Worm (Caenorhabditis elegans) whole organism, young adult: Measurements from ENCODE around the gene hecw-1.
A peak's percentile ranks its signal among the peaks of the same experiment; 100 is the strongest.

Experiments
- F33H1.4 ChIP-seq: fragments of 200-800 bp; sonication (Bioruptor generic); IDR thresholded peaks from 2 replicates; pipeline ENCODE4 v1.3.6; 2022; ENCODE audit warnings: missing genetic modification reagents, missing genetic modification characterization, missing compliant biosample characterization
- F49E8.2 ChIP-seq: sonication (generic microtip); optimal IDR thresholded peaks from 3 replicates; lab custom pipeline; 2017; ENCODE audit warnings: missing genetic modification characterization, mild to moderate bottlenecking, missing compliant biosample characterization, antibody characterized with exemption, moderate library complexity; ENCODE audit not compliant: insufficient read depth
- F57A8.1 ChIP-seq: fragments of 200-800 bp; sonication (Bioruptor generic); optimal IDR thresholded peaks from 2 replicates; lab custom pipeline; 2018; ENCODE audit warnings: mild to moderate bottlenecking, missing genetic modification characterization, moderate library complexity, missing compliant biosample characterization
- aptf-3 ChIP-seq: fragments of 200-800 bp; sonication (Bioruptor generic); IDR thresholded peaks from 2 replicates; pipeline ENCODE4 v1.3.6; 2022; ENCODE audit warnings: missing genetic modification characterization, missing compliant biosample characterization
- attf-5 ChIP-seq: fragments of 200-800 bp; sonication (Bioruptor generic); optimal IDR thresholded peaks from 2 replicates; lab custom pipeline; 2018; ENCODE audit warnings: mild to moderate bottlenecking, missing genetic modification characterization, missing compliant biosample characterization
- attf-6 ChIP-seq: fragments of 200-800 bp; sonication (Bioruptor generic); IDR thresholded peaks from 2 replicates; pipeline ENCODE4 v1.3.6; 2022; ENCODE audit warnings: missing genetic modification reagents, missing genetic modification characterization, missing compliant biosample characterization
- dox-1 ChIP-seq: fragments of 200-800 bp; sonication (Bioruptor generic); IDR thresholded peaks from 2 replicates; pipeline ENCODE4 v1.3.6; 2022; ENCODE audit warnings: missing genetic modification reagents, missing genetic modification characterization, missing compliant biosample characterization
- efl-1 ChIP-seq: fragments of 150-350 bp; optimal IDR thresholded peaks from 2 replicates; lab custom pipeline; 2014; ENCODE audit warnings: missing biosample characterization, missing genetic modification reagents, missing genetic modification characterization
- him-1 ChIP-seq: sonication (generic microtip); optimal IDR thresholded peaks from 2 replicates; lab custom pipeline; 2016; ENCODE audit warnings: missing genotype, missing genetic modification reagents, missing genetic modification characterization, missing compliant biosample characterization
- hmg-20 ChIP-seq: fragments of 200-800 bp; sonication (Bioruptor generic); IDR thresholded peaks from 2 replicates; pipeline ENCODE4 v1.3.6; 2022; ENCODE audit warnings: missing genetic modification reagents, missing genetic modification characterization, missing compliant biosample characterization
- hsf-1 ChIP-seq: fragments of 200-800 bp; sonication (Bioruptor generic); IDR thresholded peaks from 2 replicates; pipeline ENCODE4 v1.3.6; 2022; ENCODE audit warnings: missing genetic modification reagents, missing genetic modification characterization, missing compliant biosample characterization
- lin-26 ChIP-seq: fragments of 200-800 bp; sonication (Bioruptor generic); IDR thresholded peaks from 2 replicates; pipeline ENCODE4 v1.3.6; 2022; ENCODE audit warnings: missing genetic modification reagents, missing genetic modification characterization, missing compliant biosample characterization
- lin-40 ChIP-seq: sonication (generic microtip); optimal IDR thresholded peaks from 2 replicates; lab custom pipeline; 2016; ENCODE audit warnings: missing genetic modification characterization, mild to moderate bottlenecking, missing compliant biosample characterization, missing genotype, missing genetic modification reagents
- lin-54 ChIP-seq: fragments of 200-800 bp; sonication (Bioruptor generic); optimal IDR thresholded peaks from 2 replicates; lab custom pipeline; 2018; ENCODE audit warnings: mild to moderate bottlenecking, missing genetic modification characterization, missing compliant biosample characterization
- lsl-1 ChIP-seq: fragments of 200-800 bp; sonication (Bioruptor generic); optimal IDR thresholded peaks from 2 replicates; lab custom pipeline; 2018; ENCODE audit warnings: mild to moderate bottlenecking, missing genetic modification characterization, moderate library complexity, missing compliant biosample characterization
- madf-3 ChIP-seq: fragments of 200-800 bp; sonication (Bioruptor generic); IDR thresholded peaks from 2 replicates; pipeline ENCODE4 v1.3.6; 2022; ENCODE audit warnings: missing genetic modification reagents, missing genetic modification characterization, missing compliant biosample characterization
- madf-8 ChIP-seq: fragments of 200-800 bp; sonication (Bioruptor generic); conservative IDR thresholded peaks from 2 replicates; pipeline ENCODE4 v1.3.6; 2022; ENCODE audit warnings: missing genetic modification reagents, missing genetic modification characterization, missing compliant biosample characterization
- mcd-1 ChIP-seq: fragments of 200-800 bp; sonication (Bioruptor generic); IDR thresholded peaks from 2 replicates; pipeline ENCODE4 v1.3.6; 2022; ENCODE audit warnings: missing genetic modification reagents, missing genetic modification characterization, missing compliant biosample characterization
- mes-4 ChIP-seq: sonication (generic microtip); optimal IDR thresholded peaks from 2 replicates; lab custom pipeline; 2016; ENCODE audit warnings: missing genotype, missing genetic modification characterization, missing compliant biosample characterization
- nfya-1 ChIP-seq: sonication (generic microtip); optimal IDR thresholded peaks from 2 replicates; lab custom pipeline; 2017; ENCODE audit warnings: antibody characterized with exemption, missing compliant biosample characterization, missing genetic modification characterization, borderline replicate concordance; ENCODE audit not compliant: insufficient read depth
- nhr-179 ChIP-seq: sonication (generic microtip); optimal IDR thresholded peaks from 2 replicates; lab custom pipeline; 2016; ENCODE audit warnings: mild to moderate bottlenecking, missing genetic modification characterization, missing compliant biosample characterization
- rpc-1 ChIP-seq, 2 experiments: fragments of 150-350 bp in 1 of 2; sonication (generic microtip) in 1 of 2; optimal IDR thresholded peaks; 2 replicates each; lab custom pipeline; 2014 to 2018; ENCODE audit warnings: missing biosample characterization in 1 of 2, missing genetic modification characterization in 1 of 2, missing genetic modification reagents in 1 of 2, missing genotype in 1 of 2
- sdz-38 ChIP-seq: sonication (generic microtip); optimal IDR thresholded peaks from 2 replicates; lab custom pipeline; 2016; ENCODE audit warnings: missing genotype, missing genetic modification characterization, missing compliant biosample characterization
- snpc-1.3 ChIP-seq: sonication (generic microtip); optimal IDR thresholded peaks from 2 replicates; lab custom pipeline; 2017; ENCODE audit warnings: missing genetic modification characterization, mild to moderate bottlenecking, missing compliant biosample characterization, antibody characterized with exemption, moderate library complexity, missing genotype, missing genetic modification reagents; ENCODE audit not compliant: insufficient read depth
- xnd-1 ChIP-seq: sonication (generic microtip); optimal IDR thresholded peaks from 2 replicates; lab custom pipeline; 2016; ENCODE audit warnings: missing genotype, missing genetic modification reagents, missing genetic modification characterization, missing compliant biosample characterization
- zfh-2 ChIP-seq: fragments of 200-800 bp; sonication (Bioruptor generic); conservative IDR thresholded peaks from 2 replicates; pipeline ENCODE4 v1.3.6; 2022; ENCODE audit warnings: missing genetic modification reagents, missing genetic modification characterization, missing compliant biosample characterization
- ztf-6 ChIP-seq: fragments of 200-800 bp; sonication (Bioruptor generic); IDR thresholded peaks from 2 replicates; pipeline ENCODE4 v1.3.6; 2022; ENCODE audit warnings: missing genetic modification reagents, missing genetic modification characterization, missing compliant biosample characterization

hecw-1 gene

ce11 chrIII:3331767-3332166, 58.0 kb downstream of the hecw-1 start:
- TF ChIP-seq dox-1 (GFP tag; lab: Robert Waterston, UW) (no peak), F33H1.4 (GFP tag; lab: Robert Waterston, UW) (0 out of 2 replicates have a peak, but pooled peaks have one; percentile 6), F49E8.2 (tag; lab: Kevin White, UChicago) (peak; percentile 29), lin-40 (no peak), lsl-1 (GFP tag; lab: Kevin White, UChicago) (peak; percentile 35), snpc-1.3 (tag; lab: Kevin White, UChicago) (peak; percentile 13), hmg-20 (GFP tag; lab: Robert Waterston, UW) (no peak), efl-1 (GFP tag; lab: Kevin White, UChicago) (peak; percentile 27), hsf-1 (GFP tag; lab: Robert Waterston, UW) (0 out of 2 replicates have a peak, but pooled peaks have one; percentile 30), him-1 (peak; percentile 82), lin-54 (GFP tag; lab: Kevin White, UChicago) (peak; percentile 64), madf-3 (GFP tag; lab: Robert Waterston, UW) (0 out of 2 replicates have a peak, but pooled peaks have one; percentile 38), mcd-1 (GFP tag; lab: Robert Waterston, UW) (peak; percentile 77), ztf-6 (no peak), F57A8.1 (GFP tag; lab: Kevin White, UChicago) (no peak), mes-4 (tag; lab: Kevin White, UChicago) (no peak), rpc-1 (optimal IDR thresholded peaks at IDR 0.05; lab: Kevin White, UChicago) (no peak), rpc-1 (tag; optimal IDR thresholded peaks at IDR 0.05; lab: Kevin White, UChicago) (no peak), xnd-1 (tag; lab: Kevin White, UChicago) (peak; percentile 40), nhr-179 (tag; lab: Kevin White, UChicago) (no peak), nfya-1 (tag; lab: Kevin White, UChicago) (no peak), madf-8 (GFP tag; lab: Robert Waterston, UW) (no peak), attf-5 (GFP tag; lab: Kevin White, UChicago) (no peak), lin-26 (GFP tag; lab: Robert Waterston, UW) (no peak), aptf-3 (GFP tag; lab: Robert Waterston, UW) (no peak), sdz-38 (no peak)

- TF ChIP-seq zfh-2 (GFP tag; lab: Robert Waterston, UW) (0 out of 2 replicates have a peak, but pooled peaks have one; percentile 17), attf-6 (GFP tag; lab: Robert Waterston, UW) (no peak)
Observed at ce11 chrIII:3329467-3329866, 60.3 kb downstream of the hecw-1 start.
